Worm (Caenorhabditis elegans) whole organism, L3 larva: ENCODE data around the gene dph-2.

Experiments
- egl-27 ChIP-seq: sonication (generic microtip); optimal IDR thresholded peaks from 4 replicates; lab custom pipeline; 2017; ENCODE audit warnings: missing biosample characterization, missing genetic modification reagents, missing genetic modification characterization
- lin-39 ChIP-seq: fragments of 150-350 bp; optimal IDR thresholded peaks from 2 replicates; lab custom pipeline; 2018; ENCODE audit warnings: missing biosample characterization, missing genetic modification reagents, missing genetic modification characterization
- nfya-1 ChIP-seq: sonication (generic microtip); optimal IDR thresholded peaks from 2 replicates; lab custom pipeline; 2017; ENCODE audit warnings: missing genetic modification characterization, mild to moderate bottlenecking, missing compliant biosample characterization, antibody characterized with exemption, moderate library complexity; ENCODE audit not compliant: insufficient read depth
- nhr-11 ChIP-seq: fragments of 150-350 bp; optimal IDR thresholded peaks from 2 replicates; lab custom pipeline; 2014; ENCODE audit warnings: missing biosample characterization, missing genetic modification characterization
- nhr-28 ChIP-seq: fragments of 150-350 bp; optimal IDR thresholded peaks from 2 replicates; lab custom pipeline; 2014; ENCODE audit warnings: missing biosample characterization, missing genetic modification characterization
- pqm-1 ChIP-seq: fragments of 150-350 bp; optimal IDR thresholded peaks from 2 replicates; lab custom pipeline; 2017; ENCODE audit warnings: missing biosample characterization, missing genetic modification characterization, inconsistent platforms
- sea-2 ChIP-seq: fragments of 150-350 bp; sonication (generic microtip); optimal IDR thresholded peaks from 4 replicates; lab custom pipeline; 2014; ENCODE audit warnings: missing biosample characterization, missing genetic modification reagents, missing genetic modification characterization
- unc-62 ChIP-seq: fragments of 150-350 bp; sonication (generic microtip); optimal IDR thresholded peaks from 4 replicates; lab custom pipeline; 2014; ENCODE audit warnings: missing biosample characterization, missing genetic modification reagents, missing genetic modification characterization

DNA sequence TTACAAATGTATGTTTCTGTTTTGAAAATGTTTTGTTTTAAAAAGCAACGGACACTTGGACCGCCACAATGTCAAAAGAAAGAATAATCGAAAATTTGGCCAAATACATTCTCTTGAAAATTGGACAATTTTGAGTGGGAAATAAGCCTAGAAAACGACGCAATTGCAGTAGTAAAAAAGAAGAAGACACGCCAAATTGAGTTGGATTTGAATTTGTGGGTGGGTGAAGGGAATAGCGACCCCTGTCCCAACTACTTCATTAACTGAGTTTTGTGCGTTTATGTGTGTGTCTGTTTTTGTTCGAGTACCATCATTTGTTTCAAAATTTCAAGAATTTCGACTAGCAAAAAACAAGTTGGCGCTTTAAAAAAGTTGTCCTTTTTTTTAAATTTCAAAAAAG, 46.7 kb upstream of the dph-2 start:
- no peak for TF ChIP-seq nfya-1
- TF ChIP-seq pqm-1, result no peak
- no peak for TF ChIP-seq nhr-11 (tag; lab: Kevin White, UChicago)
- TF ChIP-seq lin-39 (tag; lab: Kevin White, UChicago), result no peak
- no peak for TF ChIP-seq nhr-28 (tag; lab: Kevin White, UChicago)
- no peak for TF ChIP-seq unc-62
- no peak for TF ChIP-seq egl-27
- no peak for TF ChIP-seq sea-2 (GFP tag; lab: Kevin White, UChicago)
